Worm (Caenorhabditis elegans) whole organism, L3 larva: Measurements from ENCODE around the gene rbf-1.

Experiments used
- ama-1 ChIP-seq: fragments of 150-350 bp; optimal IDR thresholded peaks from 2 replicates; lab custom pipeline; 2018
- ceh-16 ChIP-seq: sonication (generic microtip); optimal IDR thresholded peaks from 2 replicates; lab custom pipeline; 2017; ENCODE audit warnings: missing biosample characterization, missing genetic modification characterization
- egl-27 ChIP-seq: sonication (generic microtip); optimal IDR thresholded peaks from 4 replicates; lab custom pipeline; 2017; ENCODE audit warnings: missing biosample characterization, missing genetic modification reagents, missing genetic modification characterization
- egl-5 ChIP-seq: fragments of 150-350 bp; optimal IDR thresholded peaks from 2 replicates; lab custom pipeline; 2017; ENCODE audit warnings: missing biosample characterization, missing genetic modification reagents, missing genetic modification characterization, inconsistent platforms
- fkh-10 ChIP-seq: sonication (generic microtip); optimal IDR thresholded peaks from 2 replicates; lab custom pipeline; 2017; ENCODE audit warnings: missing biosample characterization, missing genetic modification reagents, missing genetic modification characterization
- fkh-2 ChIP-seq: fragments of 150-350 bp; optimal IDR thresholded peaks from 2 replicates; lab custom pipeline; 2014; ENCODE audit warnings: missing biosample characterization, missing genetic modification reagents, missing genetic modification characterization
- lin-15B ChIP-seq: fragments of 150-350 bp; optimal IDR thresholded peaks from 2 replicates; lab custom pipeline; 2014; ENCODE audit warnings: missing biosample characterization, missing genetic modification characterization
- lin-39 ChIP-seq: fragments of 150-350 bp; optimal IDR thresholded peaks from 2 replicates; lab custom pipeline; 2018; ENCODE audit warnings: missing biosample characterization, missing genetic modification reagents, missing genetic modification characterization
- mml-1 ChIP-seq: fragments of 150-350 bp; sonication (generic microtip); optimal IDR thresholded peaks from 3 replicates; lab custom pipeline; 2014; ENCODE audit warnings: missing biosample characterization, missing genetic modification characterization
- nhr-12 ChIP-seq: fragments of 150-350 bp; optimal IDR thresholded peaks from 2 replicates; lab custom pipeline; 2014; ENCODE audit warnings: missing biosample characterization, missing genetic modification characterization
- nhr-23 ChIP-seq: fragments of 150-350 bp; optimal IDR thresholded peaks from 2 replicates; lab custom pipeline; 2014; ENCODE audit warnings: missing biosample characterization, missing genetic modification reagents, missing genetic modification characterization
- nhr-237 ChIP-seq: fragments of 150-350 bp; optimal IDR thresholded peaks from 2 replicates; lab custom pipeline; 2014; ENCODE audit warnings: missing biosample characterization, missing genetic modification characterization
- nhr-28 ChIP-seq: fragments of 150-350 bp; optimal IDR thresholded peaks from 2 replicates; lab custom pipeline; 2014; ENCODE audit warnings: missing biosample characterization, missing genetic modification characterization
- skn-1 ChIP-seq: fragments of 150-350 bp; optimal IDR thresholded peaks from 2 replicates; lab custom pipeline; 2014; ENCODE audit warnings: missing biosample characterization, missing genetic modification characterization
- snpc-4 ChIP-seq: fragments of 150-350 bp; optimal IDR thresholded peaks from 2 replicates; lab custom pipeline; 2014; ENCODE audit warnings: missing biosample characterization, missing genetic modification characterization

The rbf-1 gene

ce11 chrIII:6742597-6742996 lies 67.0 kb downstream of the rbf-1 start:
- TF ChIP-seq fkh-10 (GFP tag; lab: Kevin White, UChicago), result no peak
- TF ChIP-seq egl-5 (tag; lab: Kevin White, UChicago), result no peak
- no peak for TF ChIP-seq nhr-12 (tag; lab: Kevin White, UChicago)
- no peak for TF ChIP-seq fkh-2
- no peak for TF ChIP-seq lin-15B
- no peak for TF ChIP-seq mml-1 (tag; lab: Kevin White, UChicago)

DNA sequence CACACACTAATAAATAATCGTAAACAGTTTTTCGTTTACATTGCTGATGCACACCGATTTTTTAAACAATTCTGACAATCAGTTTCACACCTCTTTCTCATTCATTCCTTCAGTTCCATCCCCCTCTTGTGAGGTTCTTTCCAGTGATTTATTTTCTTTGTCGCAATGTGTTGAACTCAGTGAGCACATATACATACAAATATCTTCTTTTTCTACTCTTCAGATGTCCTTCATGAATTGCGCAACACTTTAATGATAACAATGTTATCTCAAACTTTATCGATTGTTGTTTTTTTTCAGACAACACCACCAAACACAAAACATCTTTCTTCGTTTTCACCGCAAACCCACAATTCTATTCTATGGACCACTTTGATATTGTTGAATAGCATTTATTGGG lies 70.4 kb downstream of the rbf-1 start, which contains the start of gene dig-1:
TSS of gene dig-1 (plus strand) at position 301 of the 400 bp plus-strand sequence.
- TF ChIP-seq nhr-23 (tag; lab: Kevin White, UChicago) (no peak), ceh-16 (tag; lab: Kevin White, UChicago) (no peak), nhr-28 (tag; lab: Kevin White, UChicago) (no peak), snpc-4 (tag; lab: Kevin White, UChicago) (no peak)

DNA sequence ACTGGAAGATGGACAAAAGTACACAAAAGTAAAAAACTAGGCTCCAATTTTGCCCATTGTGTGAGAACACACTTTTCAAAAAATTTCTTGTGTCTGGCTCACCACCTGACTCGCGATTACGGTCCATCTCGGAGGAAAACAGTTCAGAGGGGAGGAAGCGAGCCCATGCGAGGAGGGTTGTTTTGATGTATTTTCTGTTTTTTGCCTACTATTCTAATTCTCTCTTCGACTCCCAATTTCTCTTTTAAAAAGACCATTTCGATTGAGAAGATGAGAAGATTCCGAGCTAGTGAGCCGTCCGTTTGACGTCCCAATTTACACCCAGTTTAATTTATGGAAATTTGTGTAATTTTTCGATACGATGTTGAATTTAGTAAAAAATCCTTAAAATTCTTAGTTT lies 71.1 kb downstream of the rbf-1 start:
- TF ChIP-seq nhr-237 (tag; lab: Kevin White, UChicago) (no peak), skn-1 (no peak), ama-1 (no peak)

- TF ChIP-seq lin-15B (no peak), lin-39 (tag; lab: Kevin White, UChicago) (no peak), fkh-2 (no peak), egl-27 (tag; lab: Kevin White, UChicago) (no peak)
These were observed 77.1 kb downstream of the rbf-1 start for ce11 chrIII:6752612-6753011.
